Fruit fly (Drosophila melanogaster): Measurements from ENCODE around the gene CG11563.

CG11563 gene

DNA sequence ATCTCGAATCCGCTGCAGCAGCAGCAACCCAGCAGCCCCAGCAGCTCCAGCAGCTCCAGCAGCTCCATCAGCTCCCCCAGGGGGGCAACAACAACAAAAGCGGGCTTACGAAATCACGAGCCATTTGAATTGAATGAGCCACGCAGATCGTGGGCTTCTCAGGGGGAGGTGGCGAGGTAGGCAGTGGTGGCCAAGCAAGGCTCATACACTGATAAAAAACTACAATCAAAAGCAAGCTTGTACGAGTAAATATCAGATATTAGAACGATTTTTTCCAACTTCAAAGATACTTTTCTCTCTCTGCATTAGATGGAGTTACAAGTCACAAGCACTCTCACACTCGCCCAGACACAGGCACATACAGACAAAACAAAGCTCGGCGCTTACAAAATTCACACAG, 27.7 kb upstream of the CG11563 start (continued):
- peak; percentile 9; the same call in 1 of the 3 replicates for TF ChIP-seq CG6175 (GFP tag; IDR thresholded peaks at IDR 0.05)
- TF ChIP-seq CG13296 (GFP tag; optimal IDR thresholded peaks at IDR 0.05), result peak; percentile 28
- TF ChIP-seq Oli (tag; optimal IDR thresholded peaks at IDR 0.05), result peak; percentile 33
- TF ChIP-seq CG7556 (GFP tag; optimal IDR thresholded peaks at IDR 0.05), result no peak
- TF ChIP-seq Doc3 (GFP tag; IDR thresholded peaks at IDR 0.05; ENCODE audit: partially characterized antibody), result no peak
- TF ChIP-seq Sry-β (GFP tag; optimal IDR thresholded peaks at IDR 0.05), result no peak
- no peak for TF ChIP-seq Hr3 (GFP tag; optimal IDR thresholded peaks at IDR 0.05)
- no peak for TF ChIP-seq CG4282 (GFP tag; optimal IDR thresholded peaks at IDR 0.05)
- 0 out of 2 replicates have a peak, but pooled peaks have one; percentile 14 for TF ChIP-seq CG6272 (GFP tag; IDR thresholded peaks at IDR 0.05)
- TF ChIP-seq vfl (GFP tag; optimal IDR thresholded peaks at IDR 0.05), result no peak
- no peak for TF ChIP-seq ash1 (GFP tag; optimal IDR thresholded peaks at IDR 0.05)
- no peak for TF ChIP-seq CG2875 (GFP tag; optimal IDR thresholded peaks at IDR 0.05)
- TF ChIP-seq CG4730 (GFP tag; IDR thresholded peaks at IDR 0.05), result 0 out of 2 replicates have a peak, but pooled peaks have one; percentile 4
- peak; percentile 52; the same call in 1 of the 2 replicates for TF ChIP-seq sob (GFP tag; IDR thresholded peaks at IDR 0.05)
- 0 out of 2 replicates have a peak, but pooled peaks have one; percentile 19 for TF ChIP-seq CG7372 (GFP tag; IDR thresholded peaks at IDR 0.05)
- TF ChIP-seq CG14050 (GFP tag; IDR thresholded peaks at IDR 0.05), result 0 out of 3 replicates have a peak, but pooled peaks have one; percentile 37
- peak; percentile 17; the same call in 1 of the 2 replicates for TF ChIP-seq CG17328 (GFP tag; IDR thresholded peaks at IDR 0.05)
- peak in 1 of 2 experiments; percentile 25 for TF ChIP-seq Hr51 (GFP tag; optimal IDR thresholded peaks at IDR 0.05)
- peak; percentile 5 for TF ChIP-seq CG10979 (tag; optimal IDR thresholded peaks at IDR 0.05)
- TF ChIP-seq CG43689 (GFP tag; IDR thresholded peaks at IDR 0.05), result no peak
- TF ChIP-seq grau (tag; optimal IDR thresholded peaks at IDR 0.05), result peak; percentile 10
- no peak for TF ChIP-seq Ravus (GFP tag; IDR thresholded peaks at IDR 0.05)
- TF ChIP-seq CG11093 (GFP tag; IDR thresholded peaks at IDR 0.05), result no peak
- no peak for TF ChIP-seq klu (GFP tag; IDR thresholded peaks at IDR 0.05)
- peak; percentile 39 for TF ChIP-seq gem (tag; optimal IDR thresholded peaks at IDR 0.05)
- peak; percentile 9 for TF ChIP-seq fd96Cb (tag; optimal IDR thresholded peaks at IDR 0.05)
- no peak for TF ChIP-seq NC2β (GFP tag; optimal IDR thresholded peaks at IDR 0.05)
- TF ChIP-seq chinmo (GFP tag; IDR thresholded peaks at IDR 0.05; ENCODE audit: partially characterized antibody), result 0 out of 4 replicates have a peak, but pooled peaks have one; percentile 59
- TF ChIP-seq stwl (tag; optimal IDR thresholded peaks at IDR 0.05), result no peak
- no peak for TF ChIP-seq CG8281 (tag; optimal IDR thresholded peaks at IDR 0.05)
- no peak for TF ChIP-seq pan (optimal IDR thresholded peaks at IDR 0.05)
- peak in 1 of 2 experiments; percentile 48 for TF ChIP-seq pan (GFP tag; optimal IDR thresholded peaks at IDR 0.05 in 1 of 2, IDR thresholded peaks at IDR 0.05 in 1 of 2)
- no peak for TF ChIP-seq amos (GFP tag; IDR thresholded peaks at IDR 0.05; ENCODE audit: partially characterized antibody)
- TF ChIP-seq otp (GFP tag; IDR thresholded peaks at IDR 0.05), result 0 out of 3 replicates have a peak, but pooled peaks have one; percentile 25
- TF ChIP-seq ttk (GFP tag; IDR thresholded peaks at IDR 0.05), result peak; percentile 62; the same call in 1 of the 2 replicates
- no peak for TF ChIP-seq zen (tag; optimal IDR thresholded peaks at IDR 0.05)
- no peak for TF ChIP-seq CG8388 (GFP tag; optimal IDR thresholded peaks at IDR 0.05)
- TF ChIP-seq Drgx (GFP tag; IDR thresholded peaks at IDR 0.05), result peak; percentile 90
- TF ChIP-seq Chrac-16 (GFP tag; optimal IDR thresholded peaks at IDR 0.05), result no peak
- TF ChIP-seq Kr (GFP tag; optimal IDR thresholded peaks at IDR 0.05), result no peak
- TF ChIP-seq tap (tag; optimal IDR thresholded peaks at IDR 0.05), result peak; percentile 29
- no peak for TF ChIP-seq E2f2 (GFP tag; IDR thresholded peaks at IDR 0.05)
- TF ChIP-seq ase (GFP tag; IDR thresholded peaks at IDR 0.05), result peak; percentile 34; the same call in 1 of the 3 replicates
- no peak for TF ChIP-seq CG9797 (GFP tag; optimal IDR thresholded peaks at IDR 0.05)
- TF ChIP-seq bcd (GFP tag; optimal IDR thresholded peaks at IDR 0.05), result peak; percentile 31
- peak; percentile 33 for TF ChIP-seq CG18599 (GFP tag; optimal IDR thresholded peaks at IDR 0.05)
- no peak for TF ChIP-seq CG32767 (GFP tag; IDR thresholded peaks at IDR 0.05)
- peak; percentile 22 for TF ChIP-seq ftz-f1 (GFP tag; optimal IDR thresholded peaks at IDR 0.05)
- peak; percentile 15; the same call in 1 of the 3 replicates for TF ChIP-seq B-H1 (GFP tag; IDR thresholded peaks at IDR 0.05)
- no peak for TF ChIP-seq HLH54F (GFP tag; optimal IDR thresholded peaks at IDR 0.05)
